Fruit fly (Drosophila melanogaster): ENCODE results near the gene slmb.

- TF ChIP-seq fd96Ca (GFP tag; IDR thresholded peaks at IDR 0.05) = no peak
- TF ChIP-seq Snoo (tag; optimal IDR thresholded peaks at IDR 0.05) = no peak
- no peak for TF ChIP-seq CG32121 (GFP tag; IDR thresholded peaks at IDR 0.05)
- TF ChIP-seq CG14655 (GFP tag; optimal IDR thresholded peaks at IDR 0.05) = no peak
- TF ChIP-seq CG8159 (tag; optimal IDR thresholded peaks at IDR 0.05) = no peak
Observed at dm6 chr3R:21168105-21168504, 40.8 kb upstream of the slmb start, which contains the start of gene Snmp1.

Data from whole organism, pupa.